Fruit fly (Drosophila melanogaster) whole organism, embryonic: Measurements from ENCODE around the gene mgr.

Source experiments
- B-H2 ChIP-seq: fragments of 200-800 bp; sonication (Bioruptor generic); optimal IDR thresholded peaks from 2 replicates; lab custom pipeline; 2018; ENCODE audit warnings: missing biosample characterization, mild to moderate bottlenecking, missing genetic modification characterization
- CG11504 ChIP-seq: fragments of 200-800 bp; sonication (Bioruptor generic); optimal IDR thresholded peaks from 3 replicates; lab custom pipeline; 2019; ENCODE audit warnings: missing biosample characterization, mild to moderate bottlenecking, missing genetic modification characterization, moderate library complexity
- CG1233 ChIP-seq: fragments of 200-800 bp; sonication (Bioruptor generic); optimal IDR thresholded peaks from 4 replicates; lab custom pipeline; 2018; ENCODE audit warnings: missing biosample characterization, mild to moderate bottlenecking, missing genetic modification characterization
- CG14014 ChIP-seq: fragments of 200-800 bp; sonication (Bioruptor generic); IDR thresholded peaks from 2 replicates; pipeline ENCODE4 v1.3.6; 2022; ENCODE audit warnings: missing biosample characterization, missing genetic modification characterization
- CG15011 ChIP-seq: fragments of 200-800 bp; sonication (Bioruptor generic); optimal IDR thresholded peaks from 3 replicates; lab custom pipeline; 2018; ENCODE audit warnings: missing biosample characterization, mild to moderate bottlenecking, missing genetic modification characterization
- CG1603 ChIP-seq: fragments of 200-800 bp; sonication (Bioruptor generic); optimal IDR thresholded peaks from 2 replicates; lab custom pipeline; 2019; ENCODE audit warnings: missing biosample characterization, mild to moderate bottlenecking, missing genetic modification characterization, moderate library complexity
- CG16779 ChIP-seq: fragments of 200-800 bp; sonication (Bioruptor generic); IDR thresholded peaks from 2 replicates; pipeline ENCODE4 v1.3.6; 2022; ENCODE audit warnings: missing biosample characterization, missing genetic modification characterization
- CG16815 ChIP-seq: fragments of 200-800 bp; sonication (Bioruptor generic); optimal IDR thresholded peaks from 3 replicates; lab custom pipeline; 2017; ENCODE audit warnings: missing biosample characterization, mild to moderate bottlenecking, missing genetic modification characterization
- CG18599 ChIP-seq: fragments of 200-800 bp; sonication (Bioruptor generic); optimal IDR thresholded peaks from 3 replicates; lab custom pipeline; 2017; ENCODE audit warnings: missing biosample characterization, missing genetic modification characterization, mild to moderate bottlenecking, moderate library complexity, missing genetic modification reagents
- CG18764 ChIP-seq: fragments of 200-800 bp; sonication (Bioruptor generic); optimal IDR thresholded peaks from 3 replicates; lab custom pipeline; 2016; ENCODE audit warnings: missing biosample characterization, missing genetic modification characterization
- CG34224 ChIP-seq: fragments of 200-800 bp; sonication (Bioruptor generic); IDR thresholded peaks from 3 replicates; pipeline ENCODE4 v1.3.6; 2022; ENCODE audit warnings: missing biosample characterization, missing genetic modification characterization; ENCODE audit not compliant: partially characterized antibody
- CG34422 ChIP-seq: fragments of 200-800 bp; sonication (Bioruptor generic); IDR thresholded peaks from 3 replicates; pipeline ENCODE4 v1.3.6; 2022; ENCODE audit warnings: missing biosample characterization, missing genetic modification characterization
- CG43689 ChIP-seq: fragments of 200-800 bp; sonication (Bioruptor generic); IDR thresholded peaks from 2 replicates; pipeline ENCODE4 v1.3.6; 2022; ENCODE audit warnings: missing biosample characterization, missing genetic modification characterization
- CG6254 ChIP-seq: fragments of 200-800 bp; sonication (Bioruptor generic); optimal IDR thresholded peaks from 3 replicates; lab custom pipeline; 2017; ENCODE audit warnings: mild to moderate bottlenecking, missing biosample characterization, missing genetic modification reagents, missing genetic modification characterization
- CG6854 ChIP-seq: fragments of 200-800 bp; sonication (Bioruptor generic); optimal IDR thresholded peaks from 3 replicates; lab custom pipeline; 2017; ENCODE audit warnings: missing biosample characterization, mild to moderate bottlenecking, missing genetic modification characterization
- CG7556 ChIP-seq: fragments of 200-800 bp; sonication (Bioruptor generic); optimal IDR thresholded peaks from 2 replicates; lab custom pipeline; 2017; ENCODE audit warnings: missing biosample characterization, mild to moderate bottlenecking, missing genetic modification characterization
- CG7745 ChIP-seq: fragments of 200-800 bp; sonication (Bioruptor generic); optimal IDR thresholded peaks from 2 replicates; lab custom pipeline; 2018; ENCODE audit warnings: missing biosample characterization, mild to moderate bottlenecking, missing genetic modification characterization, moderate library complexity
- CG7786 ChIP-seq: fragments of 200-800 bp; sonication (Bioruptor generic); optimal IDR thresholded peaks from 2 replicates; lab custom pipeline; 2016; ENCODE audit warnings: missing biosample characterization, missing genetic modification characterization
- CG8359 ChIP-seq: fragments of 200-800 bp; sonication (Bioruptor generic); optimal IDR thresholded peaks from 2 replicates; lab custom pipeline; 2017; ENCODE audit warnings: missing biosample characterization, mild to moderate bottlenecking, missing genetic modification characterization, borderline replicate concordance
- CG9609 ChIP-seq: fragments of 200-800 bp; sonication (Bioruptor generic); optimal IDR thresholded peaks from 3 replicates; lab custom pipeline; 2016; ENCODE audit warnings: missing biosample characterization, missing genetic modification characterization
- Dll ChIP-seq: fragments of 200-800 bp; sonication (Bioruptor generic); IDR thresholded peaks from 4 replicates; pipeline ENCODE4 v1.3.6; 2022; ENCODE audit warnings: missing biosample characterization, missing genetic modification characterization; ENCODE audit not compliant: partially characterized antibody
- Dref ChIP-seq: fragments of 200-800 bp; sonication (Bioruptor generic); IDR thresholded peaks from 2 replicates; pipeline ENCODE4 v1.3.6; 2022; ENCODE audit warnings: missing biosample characterization, missing genetic modification characterization
- ERR ChIP-seq: fragments of 200-800 bp; sonication (Bioruptor generic); optimal IDR thresholded peaks from 2 replicates; lab custom pipeline; 2016; ENCODE audit warnings: missing biosample characterization, missing genetic modification characterization
- Fer3 ChIP-seq: fragments of 200-800 bp; sonication (Bioruptor generic); optimal IDR thresholded peaks from 2 replicates; lab custom pipeline; 2018; ENCODE audit warnings: missing biosample characterization, mild to moderate bottlenecking, missing genetic modification characterization, moderate library complexity
- HLHmδ ChIP-seq: fragments of 200-800 bp; sonication (Bioruptor generic); optimal IDR thresholded peaks from 2 replicates; lab custom pipeline; 2018; ENCODE audit warnings: missing biosample characterization, mild to moderate bottlenecking, missing genetic modification characterization, moderate library complexity
- Hr3 ChIP-seq: fragments of 200-800 bp; sonication (Bioruptor generic); optimal IDR thresholded peaks from 3 replicates; lab custom pipeline; 2016; ENCODE audit warnings: missing biosample characterization, missing genetic modification characterization
- Jarid2 ChIP-seq: fragments of 200-800 bp; sonication (Bioruptor generic); optimal IDR thresholded peaks from 3 replicates; lab custom pipeline; 2017; ENCODE audit warnings: mild to moderate bottlenecking, missing biosample characterization, missing genetic modification reagents, missing genetic modification characterization
- Max ChIP-seq: fragments of 200-800 bp; sonication (Bioruptor generic); optimal IDR thresholded peaks from 2 replicates; lab custom pipeline; 2016; ENCODE audit warnings: missing biosample characterization, mild to moderate bottlenecking, missing genetic modification characterization
- Neu2 ChIP-seq: fragments of 200-800 bp; sonication (Bioruptor generic); optimal IDR thresholded peaks from 3 replicates; lab custom pipeline; 2016; ENCODE audit warnings: missing biosample characterization, missing genetic modification characterization, borderline replicate concordance
- Nf-YA ChIP-seq: fragments of 200-800 bp; sonication (Bioruptor generic); IDR thresholded peaks from 2 replicates; pipeline ENCODE4 v1.3.6; 2022; ENCODE audit warnings: missing biosample characterization, missing genetic modification characterization
- Rfx ChIP-seq: fragments of 200-800 bp; sonication (Bioruptor generic); IDR thresholded peaks from 2 replicates; pipeline ENCODE4 v1.3.6; 2022; ENCODE audit warnings: missing biosample characterization, missing genetic modification characterization
- abd-A ChIP-seq: fragments of 200-800 bp; sonication (Bioruptor generic); optimal IDR thresholded peaks from 3 replicates; lab custom pipeline; 2019; ENCODE audit warnings: missing biosample characterization, mild to moderate bottlenecking, missing genetic modification characterization, moderate library complexity
- ase ChIP-seq: fragments of 200-800 bp; sonication (Bioruptor generic); IDR thresholded peaks from 3 replicates; pipeline ENCODE4 v1.3.6; 2022; ENCODE audit warnings: missing biosample characterization, missing genetic modification characterization
- bigmax ChIP-seq: fragments of 200-800 bp; sonication (Bioruptor generic); optimal IDR thresholded peaks from 2 replicates; lab custom pipeline; 2018; ENCODE audit warnings: missing biosample characterization, mild to moderate bottlenecking, missing genetic modification characterization
- croc ChIP-seq: fragments of 200-800 bp; sonication (Bioruptor generic); conservative IDR thresholded peaks from 3 replicates; pipeline ENCODE4 v1.3.6; 2022; ENCODE audit warnings: missing biosample characterization, missing genetic modification characterization
- crp ChIP-seq, 2 experiments: fragments of 200-800 bp; sonication (Bioruptor generic); optimal IDR thresholded peaks; 2 replicates in 1 of 2; 3 replicates in 1 of 2; lab custom pipeline; 2017; ENCODE audit warnings: missing biosample characterization in 2 of 2, missing genetic modification characterization in 2 of 2, mild to moderate bottlenecking in 1 of 2, moderate library complexity in 1 of 2
- danr ChIP-seq: fragments of 200-800 bp; sonication (Bioruptor generic); IDR thresholded peaks from 2 replicates; pipeline ENCODE4 v1.3.6; 2022; ENCODE audit warnings: missing biosample characterization, missing genetic modification characterization
- en ChIP-seq: fragments of 200-800 bp; sonication (Bioruptor generic); optimal IDR thresholded peaks from 2 replicates; lab custom pipeline; 2016; ENCODE audit warnings: missing biosample characterization, missing genetic modification characterization
- fd64A ChIP-seq: fragments of 200-800 bp; sonication (Bioruptor generic); optimal IDR thresholded peaks from 3 replicates; lab custom pipeline; 2018; ENCODE audit warnings: missing biosample characterization, mild to moderate bottlenecking, missing genetic modification characterization
- grn ChIP-seq: fragments of 200-800 bp; sonication (Bioruptor generic); optimal IDR thresholded peaks from 3 replicates; lab custom pipeline; 2017; ENCODE audit warnings: missing biosample characterization, missing genetic modification characterization
- ham ChIP-seq: fragments of 200-800 bp; sonication (Bioruptor generic); IDR thresholded peaks from 2 replicates; pipeline ENCODE4 v1.3.6; 2022; ENCODE audit warnings: missing biosample characterization, missing genetic modification characterization
- hb ChIP-seq: fragments of 200-800 bp; sonication (Bioruptor generic); IDR thresholded peaks from 3 replicates; pipeline ENCODE4 v1.3.6; 2022; ENCODE audit warnings: missing biosample characterization, missing genetic modification characterization; ENCODE audit not compliant: partially characterized antibody
- hth ChIP-seq: fragments of >200 bp; optimal IDR thresholded peaks from 2 replicates; lab custom pipeline; 2017; ENCODE audit warnings: inconsistent platforms
- ind ChIP-seq: fragments of 200-800 bp; sonication (Bioruptor generic); optimal IDR thresholded peaks from 3 replicates; lab custom pipeline; 2016; ENCODE audit warnings: missing biosample characterization, missing genetic modification characterization
- inv ChIP-seq: fragments of 200-800 bp; sonication (Bioruptor generic); IDR thresholded peaks from 2 replicates; pipeline ENCODE4 v1.3.6; 2022; ENCODE audit warnings: missing biosample characterization, missing genetic modification characterization; ENCODE audit not compliant: partially characterized antibody
- jigr1 ChIP-seq: fragments of 200-800 bp; sonication (Bioruptor generic); IDR thresholded peaks from 3 replicates; pipeline ENCODE4 v1.3.6; 2022; ENCODE audit warnings: missing biosample characterization, missing genetic modification characterization
- jing ChIP-seq: fragments of 200-800 bp; sonication (Bioruptor generic); optimal IDR thresholded peaks from 2 replicates; lab custom pipeline; 2018; ENCODE audit warnings: missing biosample characterization, mild to moderate bottlenecking, missing genetic modification characterization
- nau ChIP-seq: fragments of 200-800 bp; sonication (Bioruptor generic); optimal IDR thresholded peaks from 3 replicates; lab custom pipeline; 2017; ENCODE audit warnings: missing biosample characterization, mild to moderate bottlenecking, missing genetic modification characterization, missing genetic modification reagents
- slbo ChIP-seq: fragments of 200-800 bp; sonication (Bioruptor generic); IDR thresholded peaks from 2 replicates; pipeline ENCODE4 v1.3.6; 2022; ENCODE audit warnings: missing biosample characterization, missing genetic modification characterization
- sqz ChIP-seq: fragments of 200-800 bp; sonication (Bioruptor generic); optimal IDR thresholded peaks from 3 replicates; lab custom pipeline; 2018; ENCODE audit warnings: missing biosample characterization, mild to moderate bottlenecking, missing genetic modification characterization
- wor ChIP-seq: fragments of 200-800 bp; sonication (Bioruptor generic); IDR thresholded peaks from 2 replicates; pipeline ENCODE4 v1.3.6; 2022; ENCODE audit warnings: missing biosample characterization, missing genetic modification characterization

Gene mgr

DNA sequence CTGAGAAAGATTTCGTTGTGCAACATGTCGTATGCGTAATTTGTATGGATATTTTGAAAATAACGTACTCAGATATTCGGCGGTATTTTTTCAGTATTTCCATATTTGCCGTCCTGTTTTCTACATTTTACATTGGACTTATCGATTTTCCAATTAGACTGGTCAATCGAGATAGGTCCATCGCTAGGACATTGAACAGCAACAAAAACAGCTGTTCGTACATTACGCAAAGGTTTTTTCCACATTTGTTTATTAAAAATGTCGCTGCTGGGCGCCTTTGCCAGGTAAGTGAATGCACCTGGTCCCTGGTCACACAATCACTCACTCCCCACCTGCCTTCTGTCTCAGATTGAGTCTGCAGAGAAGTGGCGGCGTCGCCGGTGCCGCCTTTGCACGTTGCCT lies 1.9 kb downstream of the mgr start, which contains the start of gene mRpL40 (continued):
- TF ChIP-seq CG6254: no peak
- no peak for TF ChIP-seq B-H2 (GFP tag; lab: Kevin White, UChicago)
- TF ChIP-seq ase (GFP tag; lab: Robert Waterston, UW): no peak
- TF ChIP-seq CG16779 (GFP tag; lab: Robert Waterston, UW): no peak
- no peak for TF ChIP-seq nau (GFP tag; lab: Kevin White, UChicago)
- TF ChIP-seq inv (GFP tag; lab: Robert Waterston, UW): 0 out of 2 replicates have a peak, but pooled peaks have one; percentile 8
- TF ChIP-seq fd64A (GFP tag; lab: Kevin White, UChicago): no peak
- no peak for TF ChIP-seq Jarid2 (GFP tag; lab: Kevin White, UChicago)
- no peak for TF ChIP-seq slbo
- no peak for TF ChIP-seq danr
- no peak for TF ChIP-seq CG16815 (GFP tag; lab: Kevin White, UChicago)
- no peak for TF ChIP-seq Neu2
- TF ChIP-seq hb (GFP tag; lab: Robert Waterston, UW): no peak
- no peak for TF ChIP-seq jigr1
- no peak for TF ChIP-seq croc (GFP tag; lab: Robert Waterston, UW)
- TF ChIP-seq Hr3 (GFP tag; lab: Kevin White, UChicago): no peak
- peak; percentile 49 for TF ChIP-seq CG1603 (tag; lab: Kevin White, UChicago)
- no peak for TF ChIP-seq CG7556 (GFP tag; lab: Kevin White, UChicago)
- no peak for TF ChIP-seq ham (GFP tag; lab: Robert Waterston, UW)
- TF ChIP-seq bigmax (GFP tag; lab: Kevin White, UChicago): no peak
- no peak for TF ChIP-seq CG1233 (GFP tag; lab: Kevin White, UChicago)
- no peak for TF ChIP-seq sqz (GFP tag; lab: Kevin White, UChicago)
- TF ChIP-seq CG15011 (GFP tag; lab: Kevin White, UChicago): no peak
- no peak for TF ChIP-seq en
- TF ChIP-seq jing (GFP tag; lab: Kevin White, UChicago): no peak
- no peak for TF ChIP-seq HLHmδ
- TF ChIP-seq CG14014 (GFP tag; lab: Robert Waterston, UW): no peak
- no peak for TF ChIP-seq ERR (GFP tag; lab: Kevin White, UChicago)
- TF ChIP-seq Dll (GFP tag; lab: Robert Waterston, UW): peak; percentile 71; the same call in 3 of the 4 replicates
- no peak for TF ChIP-seq hth (lab: Kevin White, UChicago)
- no peak for TF ChIP-seq CG7786 (GFP tag; lab: Kevin White, UChicago)
- TF ChIP-seq abd-A (tag; lab: Kevin White, UChicago): no peak
- peak; percentile 78 for TF ChIP-seq Dref
- no peak for TF ChIP-seq CG8359 (GFP tag; lab: Kevin White, UChicago)
- no peak for TF ChIP-seq CG34422 (GFP tag; lab: Robert Waterston, UW)
- TF ChIP-seq wor (GFP tag; lab: Robert Waterston, UW): no peak
- TF ChIP-seq Rfx (GFP tag; lab: Robert Waterston, UW): no peak
- TF ChIP-seq CG43689 (GFP tag; lab: Robert Waterston, UW): no peak
- no peak for TF ChIP-seq CG7745 (tag; lab: Kevin White, UChicago)
- TF ChIP-seq Nf-YA: no peak
- no peak for TF ChIP-seq CG11504 (tag; lab: Kevin White, UChicago)
- TF ChIP-seq CG9609 (GFP tag; lab: Kevin White, UChicago): no peak
- no peak for TF ChIP-seq CG18764
- no peak for TF ChIP-seq CG6854 (GFP tag; lab: Kevin White, UChicago)
- no peak for TF ChIP-seq Max (GFP tag; lab: Kevin White, UChicago)
- peak; percentile 60 to 91 for TF ChIP-seq crp (GFP tag; optimal IDR thresholded peaks at IDR 0.05; lab: Kevin White, UChicago)
- TF ChIP-seq grn (GFP tag; lab: Kevin White, UChicago): no peak
- no peak for TF ChIP-seq CG18599 (GFP tag; lab: Kevin White, UChicago)
- TF ChIP-seq ind (GFP tag; lab: Kevin White, UChicago): no peak
- no peak for TF ChIP-seq Fer3 (tag; lab: Kevin White, UChicago)
- peak; percentile 69 for TF ChIP-seq CG34224 (GFP tag; lab: Robert Waterston, UW)
